Worm (Caenorhabditis elegans): Measurements from ENCODE around the gene tbp-1.

Gene tbp-1

ce11 chrIII:7335220-7335619 lies 48.6 kb upstream of the tbp-1 start, which contains the start of gene F56C9.10 (continued):
- TF ChIP-seq hif-1 (tag; optimal IDR thresholded peaks at IDR 0.05) (peak in 1 of 2 experiments; percentile 84), nhr-48 (tag; optimal IDR thresholded peaks at IDR 0.05) (peak; percentile 77), nhr-28 (tag; optimal IDR thresholded peaks at IDR 0.05) (peak; percentile 90), lin-38 (GFP tag; IDR thresholded peaks at IDR 0.05) (peak; percentile 58), F26F4.8 (GFP tag; conservative IDR thresholded peaks at IDR 0.05) (no peak), snpc-1.2 (GFP tag; IDR thresholded peaks at IDR 0.05) (no peak), nhr-41 (GFP tag; IDR thresholded peaks at IDR 0.05) (no peak)

- TF ChIP-seq F10B5.3 (tag; optimal IDR thresholded peaks at IDR 0.05): no peak
- no peak for TF ChIP-seq Y48G9A.11 (GFP tag; IDR thresholded peaks at IDR 0.05)
- no peak for TF ChIP-seq fkh-10 (GFP tag; optimal IDR thresholded peaks at IDR 0.05)
- peak; percentile 73 for TF ChIP-seq zfp-3 (GFP tag; conservative IDR thresholded peaks at IDR 0.05)
- peak in 1 of 2 experiments; percentile 77 for TF ChIP-seq hif-1 (tag; optimal IDR thresholded peaks at IDR 0.05)
- peak in 1 of 2 experiments; percentile 55 for TF ChIP-seq mdl-1 (tag; optimal IDR thresholded peaks at IDR 0.05)
- TF ChIP-seq spr-3 (GFP tag; optimal IDR thresholded peaks at IDR 0.05): no peak
- TF ChIP-seq ceh-28 (tag; optimal IDR thresholded peaks at IDR 0.05): no peak
- TF ChIP-seq lin-1 (GFP tag; IDR thresholded peaks at IDR 0.05): peak; percentile 57; the same call in 1 of the 2 replicates
- no peak for TF ChIP-seq lin-29 (GFP tag; IDR thresholded peaks at IDR 0.05)
- no peak for TF ChIP-seq unc-130 (GFP tag; optimal IDR thresholded peaks at IDR 0.05)
- peak; percentile 83 for TF ChIP-seq dmd-6 (GFP tag; IDR thresholded peaks at IDR 0.05)
- TF ChIP-seq nhr-76 (tag; optimal IDR thresholded peaks at IDR 0.05): no peak
- TF ChIP-seq lsy-2 (tag; optimal IDR thresholded peaks at IDR 0.05): peak; percentile 87 to 97
- peak; percentile 79 for TF ChIP-seq arid-1 (GFP tag; conservative IDR thresholded peaks at IDR 0.05)
- peak; percentile 63; the same call in 1 of the 2 replicates for TF ChIP-seq Y75B8A.6 (GFP tag; IDR thresholded peaks at IDR 0.05)
- peak; percentile 18 for TF ChIP-seq nhr-25 (tag; optimal IDR thresholded peaks at IDR 0.05; ENCODE audit: borderline replicate concordance, insufficient read depth)
- TF ChIP-seq lim-7 (GFP tag; IDR thresholded peaks at IDR 0.05): peak; percentile 64; the same call in 1 of the 2 replicates
- no peak for TF ChIP-seq lin-39 (tag; optimal IDR thresholded peaks at IDR 0.05)
- 0 out of 2 replicates have a peak, but pooled peaks have one; percentile 33 for TF ChIP-seq snpc-1.2 (GFP tag; IDR thresholded peaks at IDR 0.05)
- peak; percentile 19; the same call in 1 of the 2 replicates for TF ChIP-seq egl-43 (GFP tag; IDR thresholded peaks at IDR 0.05)
- no peak for TF ChIP-seq F37D6.2 (tag; optimal IDR thresholded peaks at IDR 0.05)
- TF ChIP-seq zfp-2 (tag; optimal IDR thresholded peaks at IDR 0.05): peak; percentile 28
- no peak for TF ChIP-seq egl-27 (tag; optimal IDR thresholded peaks at IDR 0.05)
- TF ChIP-seq zag-1 (tag; optimal IDR thresholded peaks at IDR 0.05): no peak
- TF ChIP-seq Y105C5A.15 (GFP tag; IDR thresholded peaks at IDR 0.05): no peak
- no peak for TF ChIP-seq duxl-1 (tag; optimal IDR thresholded peaks at IDR 0.05; ENCODE audit: poor library complexity)
- TF ChIP-seq dmd-9 (GFP tag; IDR thresholded peaks at IDR 0.05): no peak
- no peak for TF ChIP-seq cey-2 (tag; optimal IDR thresholded peaks at IDR 0.05; ENCODE audit: borderline replicate concordance, insufficient read depth)
- no peak for TF ChIP-seq vab-7 (GFP tag; IDR thresholded peaks at IDR 0.05)
- TF ChIP-seq jun-1 (tag; optimal IDR thresholded peaks at IDR 0.05): no peak
- TF ChIP-seq madf-9 (GFP tag; conservative IDR thresholded peaks at IDR 0.05): no peak
- TF ChIP-seq mxl-2 (GFP tag; conservative IDR thresholded peaks at IDR 0.05): no peak
- TF ChIP-seq ztf-11 (tag; optimal IDR thresholded peaks at IDR 0.05): no peak
- TF ChIP-seq mes-2 (tag; optimal IDR thresholded peaks at IDR 0.05; ENCODE audit: poor library complexity, severe bottlenecking): peak; percentile 78
- TF ChIP-seq dpl-1 (GFP tag; optimal IDR thresholded peaks at IDR 0.05): peak; percentile 64
- no peak for TF ChIP-seq madf-5 (GFP tag; IDR thresholded peaks at IDR 0.05)
- TF ChIP-seq Y5F2A.4 (GFP tag; optimal IDR thresholded peaks at IDR 0.05): no peak
- TF ChIP-seq ceh-82 (tag; optimal IDR thresholded peaks at IDR 0.05): no peak
- no peak for TF ChIP-seq ctbp-1 (GFP tag; IDR thresholded peaks at IDR 0.05)
- TF ChIP-seq mxl-3 (GFP tag; optimal IDR thresholded peaks at IDR 0.05): peak; percentile 55
- TF ChIP-seq F49E8.2 (tag; optimal IDR thresholded peaks at IDR 0.05; ENCODE audit: borderline replicate concordance): no peak
- TF ChIP-seq lin-15B (tag; optimal IDR thresholded peaks at IDR 0.05): no peak
These were observed 47.6 kb upstream of the tbp-1 start, which contains the start of gene gsp-2 for ce11 chrIII:7336214-7336613. Gene gsp-2 (plus strand): TSS chrIII:7336587.
